Fruit fly (Drosophila melanogaster) whole organism, adult: ENCODE measurements around the gene CG4982.

ENCODE experiments used
- CG11617 ChIP-seq: fragments of 200-800 bp; sonication (Bioruptor generic); optimal IDR thresholded peaks from 2 replicates; lab custom pipeline; 2017; ENCODE audit warnings: mild to moderate bottlenecking, missing biosample characterization, missing genetic modification reagents, missing genetic modification characterization
- CG12768 ChIP-seq: fragments of 200-800 bp; sonication (Bioruptor generic); optimal IDR thresholded peaks from 2 replicates; lab custom pipeline; 2017; ENCODE audit warnings: missing biosample characterization, missing genetic modification characterization, mild to moderate bottlenecking, moderate library complexity, missing genetic modification reagents
- CG14711 ChIP-seq: fragments of 200-800 bp; sonication (Bioruptor generic); optimal IDR thresholded peaks from 2 replicates; lab custom pipeline; 2018; ENCODE audit warnings: missing biosample characterization, mild to moderate bottlenecking, missing genetic modification characterization, moderate library complexity
- CG1620 ChIP-seq: fragments of 200-800 bp; sonication (Bioruptor generic); optimal IDR thresholded peaks from 2 replicates; lab custom pipeline; 2016; ENCODE audit warnings: missing biosample characterization, missing genetic modification characterization
- CG33017 ChIP-seq: fragments of 200-800 bp; sonication (Bioruptor generic); optimal IDR thresholded peaks from 2 replicates; lab custom pipeline; 2018; ENCODE audit warnings: missing biosample characterization, mild to moderate bottlenecking, missing genetic modification characterization, moderate library complexity
- CG5204 ChIP-seq: fragments of 200-800 bp; sonication (Bioruptor generic); optimal IDR thresholded peaks from 2 replicates; lab custom pipeline; 2016; ENCODE audit warnings: missing biosample characterization, missing genetic modification characterization
- CG7045 ChIP-seq: fragments of 200-800 bp; sonication (Bioruptor generic); optimal IDR thresholded peaks from 2 replicates; lab custom pipeline; 2017; ENCODE audit warnings: missing biosample characterization, mild to moderate bottlenecking, missing genetic modification characterization
- CG7101 ChIP-seq: fragments of 200-800 bp; sonication (Bioruptor generic); optimal IDR thresholded peaks from 2 replicates; lab custom pipeline; 2018; ENCODE audit warnings: missing biosample characterization, mild to moderate bottlenecking, missing genetic modification characterization, moderate library complexity
- Clk ChIP-seq: fragments of 200-800 bp; sonication (Bioruptor generic); optimal IDR thresholded peaks from 2 replicates; lab custom pipeline; 2017; ENCODE audit warnings: missing biosample characterization, missing genetic modification characterization
- Crg-1 ChIP-seq: fragments of 200-800 bp; sonication (Bioruptor generic); optimal IDR thresholded peaks from 2 replicates; lab custom pipeline; 2016; ENCODE audit warnings: missing biosample characterization, missing genetic modification characterization
- Hr96 ChIP-seq: fragments of 200-800 bp; sonication (Bioruptor generic); optimal IDR thresholded peaks from 2 replicates; lab custom pipeline; 2016; ENCODE audit warnings: missing biosample characterization, missing genetic modification characterization
- Mnt ChIP-seq: fragments of 200-800 bp; sonication (Bioruptor generic); optimal IDR thresholded peaks from 2 replicates; lab custom pipeline; 2016; ENCODE audit warnings: missing biosample characterization, mild to moderate bottlenecking, missing genetic modification characterization
- bab1 ChIP-seq: fragments of 200-800 bp; sonication (Bioruptor generic); optimal IDR thresholded peaks from 3 replicates; lab custom pipeline; 2019; ENCODE audit warnings: missing biosample characterization, mild to moderate bottlenecking, missing genetic modification characterization, moderate library complexity
- cic ChIP-seq: fragments of 200-800 bp; sonication (Bioruptor generic); optimal IDR thresholded peaks from 2 replicates; lab custom pipeline; 2017; ENCODE audit warnings: missing biosample characterization, mild to moderate bottlenecking, missing genetic modification characterization, moderate library complexity
- cnc ChIP-seq, 2 experiments: fragments of >200 bp; optimal IDR thresholded peaks; 2 replicates each; lab custom pipeline; 2017
- kay ChIP-seq: fragments of 200-800 bp; sonication (Bioruptor generic); peaks from one replicate; lab custom pipeline; 2016; ENCODE audit warnings: missing biosample characterization, missing genetic modification characterization, borderline replicate concordance
- ovo ChIP-seq: fragments of 200-800 bp; sonication (Bioruptor generic); optimal IDR thresholded peaks from 2 replicates; lab custom pipeline; 2016; ENCODE audit warnings: missing biosample characterization, missing genetic modification characterization
- pad ChIP-seq: fragments of 200-800 bp; sonication (Bioruptor generic); optimal IDR thresholded peaks from 3 replicates; lab custom pipeline; 2017; ENCODE audit warnings: missing biosample characterization, missing genetic modification characterization, mild to moderate bottlenecking, moderate library complexity, missing genetic modification reagents
- tj ChIP-seq: fragments of 200-800 bp; sonication (Bioruptor generic); optimal IDR thresholded peaks from 3 replicates; lab custom pipeline; 2017; ENCODE audit warnings: missing biosample characterization, mild to moderate bottlenecking, missing genetic modification characterization, moderate library complexity
- toe ChIP-seq: fragments of 200-800 bp; sonication (Bioruptor generic); optimal IDR thresholded peaks from 2 replicates; lab custom pipeline; 2016; ENCODE audit warnings: missing biosample characterization, missing genetic modification characterization

Gene CG4982

dm6 chr3L:16327776-16328175 lies 26.5 kb downstream of the CG4982 start, which contains the start of gene CG13038:
TSS of gene CG13038 (minus strand) at chr3L:16327893.
- TF ChIP-seq CG7045 (GFP tag; lab: Kevin White, UChicago) (no peak), tj (GFP tag; lab: Kevin White, UChicago) (no peak), ovo (GFP tag; lab: Kevin White, UChicago) (no peak), CG1620 (no peak), CG5204 (GFP tag; lab: Kevin White, UChicago) (no peak), CG7101 (tag; lab: Kevin White, UChicago) (no peak), Mnt (GFP tag; lab: Kevin White, UChicago) (no peak)

dm6 chr3L:16328207-16328891 lies 27.1 kb downstream of the CG4982 start, which contains the start of gene CG13058:
TSS of gene CG13058 (plus strand) at chr3L:16328841.
- no peak for TF ChIP-seq Hr96 (GFP tag; lab: Kevin White, UChicago)
- TF ChIP-seq CG14711: no peak
- no peak for TF ChIP-seq ovo (GFP tag; lab: Kevin White, UChicago)
- no peak for TF ChIP-seq CG7045 (GFP tag; lab: Kevin White, UChicago)
- no peak for TF ChIP-seq Clk
- no peak for TF ChIP-seq cnc (optimal IDR thresholded peaks at IDR 0.05; lab: Kevin White, UChicago)
- no peak for TF ChIP-seq CG1620
- TF ChIP-seq cic (GFP tag; lab: Kevin White, UChicago): no peak
- no peak for TF ChIP-seq tj (GFP tag; lab: Kevin White, UChicago)
- no peak for TF ChIP-seq CG12768
- TF ChIP-seq Crg-1 (GFP tag; lab: Kevin White, UChicago): no peak
- TF ChIP-seq CG5204 (GFP tag; lab: Kevin White, UChicago): no peak
- no peak for TF ChIP-seq CG33017 (tag; lab: Kevin White, UChicago)
- TF ChIP-seq pad: no peak

dm6 chr3L:16329495-16329894 lies 28.2 kb downstream of the CG4982 start, which contains the start of gene CG33061:
TSS of gene CG33061 (plus strand) at chr3L:16329795.
- no peak for TF ChIP-seq cic (GFP tag; lab: Kevin White, UChicago)
- no peak for TF ChIP-seq CG14711
- no peak for TF ChIP-seq CG33017 (tag; lab: Kevin White, UChicago)
- no peak for TF ChIP-seq cnc (optimal IDR thresholded peaks at IDR 0.05; lab: Kevin White, UChicago)
- no peak for TF ChIP-seq CG7045 (GFP tag; lab: Kevin White, UChicago)
- TF ChIP-seq Clk: no peak
- no peak for TF ChIP-seq CG12768
- TF ChIP-seq toe (GFP tag; lab: Kevin White, UChicago): no peak
- TF ChIP-seq Mnt (GFP tag; lab: Kevin White, UChicago): no peak
- TF ChIP-seq pad: no peak
- TF ChIP-seq bab1: no peak
- no peak for TF ChIP-seq CG1620
- no peak for TF ChIP-seq CG7101 (tag; lab: Kevin White, UChicago)
- no peak for TF ChIP-seq ovo (GFP tag; lab: Kevin White, UChicago)
- no peak for TF ChIP-seq CG11617 (GFP tag; lab: Kevin White, UChicago)
- no peak for TF ChIP-seq kay
- TF ChIP-seq Crg-1 (GFP tag; lab: Kevin White, UChicago): no peak
- no peak for TF ChIP-seq tj (GFP tag; lab: Kevin White, UChicago)
- TF ChIP-seq Hr96 (GFP tag; lab: Kevin White, UChicago): no peak
- no peak for TF ChIP-seq CG5204 (GFP tag; lab: Kevin White, UChicago)

dm6 chr3L:16330740-16331139 lies 29.5 kb downstream of the CG4982 start, which contains the start of gene CG33060:
TSS of gene CG33060 (plus strand) at chr3L:16331040.
- no peak for TF ChIP-seq CG11617 (GFP tag; lab: Kevin White, UChicago)
- no peak for TF ChIP-seq toe (GFP tag; lab: Kevin White, UChicago)
- no peak for TF ChIP-seq CG7045 (GFP tag; lab: Kevin White, UChicago)
- no peak for TF ChIP-seq Clk
- TF ChIP-seq Mnt (GFP tag; lab: Kevin White, UChicago): no peak
- no peak for TF ChIP-seq cnc (optimal IDR thresholded peaks at IDR 0.05; lab: Kevin White, UChicago)
- no peak for TF ChIP-seq Hr96 (GFP tag; lab: Kevin White, UChicago)
- TF ChIP-seq CG14711: no peak
- no peak for TF ChIP-seq CG1620
- no peak for TF ChIP-seq Crg-1 (GFP tag; lab: Kevin White, UChicago)
- no peak for TF ChIP-seq kay
- no peak for TF ChIP-seq tj (GFP tag; lab: Kevin White, UChicago)

dm6 chr3L:16331633-16332032 lies 30.4 kb downstream of the CG4982 start, which contains the start of gene retinin:
TSS of gene retinin (plus strand) at chr3L:16331933.
- TF ChIP-seq CG1620 (no peak), CG5204 (GFP tag; lab: Kevin White, UChicago) (no peak), CG14711 (no peak), Clk (no peak), CG12768 (no peak), Crg-1 (GFP tag; lab: Kevin White, UChicago) (no peak), CG11617 (GFP tag; lab: Kevin White, UChicago) (no peak), pad (no peak), CG7045 (GFP tag; lab: Kevin White, UChicago) (no peak), cnc (optimal IDR thresholded peaks at IDR 0.05; lab: Kevin White, UChicago) (no peak), Mnt (GFP tag; lab: Kevin White, UChicago) (no peak), CG7101 (tag; lab: Kevin White, UChicago) (no peak), CG33017 (tag; lab: Kevin White, UChicago) (no peak), ovo (GFP tag; lab: Kevin White, UChicago) (no peak), kay (no peak), cic (GFP tag; lab: Kevin White, UChicago) (no peak), toe (GFP tag; lab: Kevin White, UChicago) (no peak), bab1 (no peak), Hr96 (GFP tag; lab: Kevin White, UChicago) (no peak)

dm6 chr3L:16333013-16333412 lies 31.8 kb downstream of the CG4982 start, which contains the start of gene CG13056:
TSS of gene CG13056 (plus strand) at chr3L:16333313.
- TF ChIP-seq CG7101 (tag; lab: Kevin White, UChicago) (no peak), pad (no peak), toe (GFP tag; lab: Kevin White, UChicago) (no peak), CG33017 (tag; lab: Kevin White, UChicago) (no peak), ovo (GFP tag; lab: Kevin White, UChicago) (no peak), bab1 (no peak), Crg-1 (GFP tag; lab: Kevin White, UChicago) (no peak), Mnt (GFP tag; lab: Kevin White, UChicago) (no peak), CG14711 (no peak), CG12768 (no peak), Clk (no peak), cic (GFP tag; lab: Kevin White, UChicago) (no peak)
